Worm (Caenorhabditis elegans) whole organism, young adult: ENCODE results near the gene ttr-16.
A peak's percentile ranks its signal among the peaks of the same experiment; 100 is the strongest.

ENCODE experiments used
- B0261.1 ChIP-seq: sonication (generic microtip); optimal IDR thresholded peaks from 2 replicates; lab custom pipeline; 2016; ENCODE audit warnings: mild to moderate bottlenecking, missing genetic modification characterization, moderate library complexity, missing compliant biosample characterization
- C17E4.6 ChIP-seq: fragments of 200-800 bp; sonication (Bioruptor generic); IDR thresholded peaks from 2 replicates; pipeline ENCODE4 v1.3.6; 2022; ENCODE audit warnings: missing genetic modification reagents, missing genetic modification characterization, missing compliant biosample characterization
- D2030.7 ChIP-seq: fragments of 200-800 bp; sonication (Bioruptor generic); IDR thresholded peaks from 2 replicates; pipeline ENCODE4 v1.3.6; 2022; ENCODE audit warnings: missing genetic modification reagents, missing genetic modification characterization, missing compliant biosample characterization
- F39B2.1 ChIP-seq: fragments of 200-800 bp; sonication (Bioruptor generic); IDR thresholded peaks from 2 replicates; pipeline ENCODE4 v1.3.6; 2022; ENCODE audit warnings: missing genetic modification reagents, missing genetic modification characterization, missing compliant biosample characterization
- F52B5.7 ChIP-seq: sonication (generic microtip); optimal IDR thresholded peaks from 2 replicates; lab custom pipeline; 2016; ENCODE audit warnings: mild to moderate bottlenecking, missing genetic modification characterization, missing compliant biosample characterization
- T07F8.4 ChIP-seq: sonication (generic microtip); optimal IDR thresholded peaks from 2 replicates; lab custom pipeline; 2016; ENCODE audit warnings: mild to moderate bottlenecking, missing genetic modification characterization, moderate library complexity, missing compliant biosample characterization
- Y53F4B.3 ChIP-seq: fragments of 200-800 bp; sonication (Bioruptor generic); IDR thresholded peaks from 2 replicates; pipeline ENCODE4 v1.3.6; 2022; ENCODE audit warnings: missing genetic modification reagents, missing genetic modification characterization, missing compliant biosample characterization
- ama-1 ChIP-seq, 3 experiments: fragments of 150-350 bp in 1 of 3; sonication (generic microtip) in 2 of 3; optimal IDR thresholded peaks; 2 replicates each; lab custom pipeline; 2014 to 2018; ENCODE audit warnings: missing biosample characterization in 2 of 3, missing genetic modification characterization in 2 of 3, missing genetic modification reagents in 2 of 3
- aptf-3 ChIP-seq: fragments of 200-800 bp; sonication (Bioruptor generic); IDR thresholded peaks from 2 replicates; pipeline ENCODE4 v1.3.6; 2022; ENCODE audit warnings: missing genetic modification characterization, missing compliant biosample characterization
- attf-6 ChIP-seq: fragments of 200-800 bp; sonication (Bioruptor generic); IDR thresholded peaks from 2 replicates; pipeline ENCODE4 v1.3.6; 2022; ENCODE audit warnings: missing genetic modification reagents, missing genetic modification characterization, missing compliant biosample characterization
- bed-1 ChIP-seq: fragments of 200-800 bp; sonication (Bioruptor generic); IDR thresholded peaks from 2 replicates; pipeline ENCODE4 v1.3.6; 2022; ENCODE audit warnings: missing genetic modification reagents, missing genetic modification characterization, missing compliant biosample characterization
- bed-2 ChIP-seq: fragments of 200-800 bp; sonication (Bioruptor generic); IDR thresholded peaks from 2 replicates; pipeline ENCODE4 v1.3.6; 2022; ENCODE audit warnings: missing genetic modification reagents, missing genetic modification characterization, missing compliant biosample characterization
- ccch-3 ChIP-seq: fragments of 200-800 bp; sonication (Bioruptor generic); optimal IDR thresholded peaks from 2 replicates; lab custom pipeline; 2018; ENCODE audit warnings: mild to moderate bottlenecking, missing genetic modification characterization, missing compliant biosample characterization
- cebp-1 ChIP-seq, 2 experiments: fragments of 200-800 bp in 1 of 2; sonication (Bioruptor generic) in 1 of 2; sonication (generic microtip) in 1 of 2; IDR thresholded peaks in 1 of 2; optimal IDR thresholded peaks in 1 of 2; 2 replicates each; pipeline versions ENCODE4 v1.3.6 to Lab custom; 2017 to 2022; ENCODE audit warnings: missing compliant biosample characterization in 2 of 2, missing genetic modification characterization in 2 of 2, mild to moderate bottlenecking in 1 of 2, missing genetic modification reagents in 1 of 2, moderate library complexity in 1 of 2
- ceh-58 ChIP-seq: fragments of 200-800 bp; sonication (Bioruptor generic); IDR thresholded peaks from 2 replicates; pipeline ENCODE4 v1.3.6; 2022; ENCODE audit warnings: missing genetic modification characterization, missing compliant biosample characterization
- chd-7 ChIP-seq: sonication (generic microtip); optimal IDR thresholded peaks from 2 replicates; lab custom pipeline; 2016; ENCODE audit warnings: mild to moderate bottlenecking, missing genetic modification characterization, moderate library complexity, missing compliant biosample characterization
- egl-18 ChIP-seq: fragments of 200-800 bp; sonication (Bioruptor generic); IDR thresholded peaks from 2 replicates; pipeline ENCODE4 v1.3.6; 2022; ENCODE audit warnings: missing genetic modification reagents, missing genetic modification characterization, missing compliant biosample characterization
- egl-44 ChIP-seq: fragments of 200-800 bp; sonication (Bioruptor generic); IDR thresholded peaks from 2 replicates; pipeline ENCODE4 v1.3.6; 2022; ENCODE audit warnings: missing genetic modification reagents, missing genetic modification characterization, missing compliant biosample characterization
- ekl-4 ChIP-seq: fragments of 200-800 bp; sonication (Bioruptor generic); IDR thresholded peaks from 2 replicates; pipeline ENCODE4 v1.3.6; 2022; ENCODE audit warnings: missing genetic modification reagents, missing genetic modification characterization, missing compliant biosample characterization
- ets-4 ChIP-seq: fragments of 200-800 bp; sonication (Bioruptor generic); optimal IDR thresholded peaks from 2 replicates; lab custom pipeline; 2018; ENCODE audit warnings: mild to moderate bottlenecking, missing genetic modification characterization, missing compliant biosample characterization
- gei-17 ChIP-seq: fragments of 200-800 bp; sonication (Bioruptor generic); optimal IDR thresholded peaks from 2 replicates; lab custom pipeline; 2018; ENCODE audit warnings: mild to moderate bottlenecking, missing genetic modification characterization, missing compliant biosample characterization
- him-1 ChIP-seq: sonication (generic microtip); optimal IDR thresholded peaks from 2 replicates; lab custom pipeline; 2016; ENCODE audit warnings: missing genotype, missing genetic modification reagents, missing genetic modification characterization, missing compliant biosample characterization
- hlh-26 ChIP-seq: fragments of 200-800 bp; sonication (Bioruptor generic); conservative IDR thresholded peaks from 2 replicates; pipeline ENCODE4 v1.3.6; 2022; ENCODE audit warnings: missing genetic modification reagents, missing genetic modification characterization, missing compliant biosample characterization
- hmg-20 ChIP-seq: fragments of 200-800 bp; sonication (Bioruptor generic); IDR thresholded peaks from 2 replicates; pipeline ENCODE4 v1.3.6; 2022; ENCODE audit warnings: missing genetic modification reagents, missing genetic modification characterization, missing compliant biosample characterization
- hsf-1 ChIP-seq: fragments of 200-800 bp; sonication (Bioruptor generic); IDR thresholded peaks from 2 replicates; pipeline ENCODE4 v1.3.6; 2022; ENCODE audit warnings: missing genetic modification reagents, missing genetic modification characterization, missing compliant biosample characterization
- lag-1 ChIP-seq: fragments of 200-800 bp; sonication (Bioruptor generic); IDR thresholded peaks from 2 replicates; pipeline ENCODE4 v1.3.6; 2022; ENCODE audit warnings: missing genetic modification reagents, missing genetic modification characterization, missing compliant biosample characterization
- let-607 ChIP-seq, 2 experiments: fragments of 200-800 bp in 1 of 2; sonication (Bioruptor generic) in 1 of 2; sonication (generic microtip) in 1 of 2; optimal IDR thresholded peaks; 2 replicates each; lab custom pipeline; 2016 to 2018; ENCODE audit warnings: mild to moderate bottlenecking in 2 of 2, missing compliant biosample characterization in 2 of 2, missing genetic modification characterization in 2 of 2, moderate library complexity in 2 of 2, missing genotype in 1 of 2
- lir-1 ChIP-seq: fragments of 200-800 bp; sonication (Bioruptor generic); conservative IDR thresholded peaks from 2 replicates; pipeline ENCODE4 v1.3.6; 2022; ENCODE audit warnings: missing genetic modification reagents, missing genetic modification characterization, missing compliant biosample characterization
- lsl-1 ChIP-seq: fragments of 200-800 bp; sonication (Bioruptor generic); optimal IDR thresholded peaks from 2 replicates; lab custom pipeline; 2018; ENCODE audit warnings: mild to moderate bottlenecking, missing genetic modification characterization, moderate library complexity, missing compliant biosample characterization
- lsy-27 ChIP-seq: sonication (generic microtip); optimal IDR thresholded peaks from 2 replicates; lab custom pipeline; 2017; ENCODE audit warnings: missing genetic modification characterization, mild to moderate bottlenecking, missing compliant biosample characterization, antibody characterized with exemption, missing genotype, borderline replicate concordance; ENCODE audit not compliant: insufficient read depth
- madf-8 ChIP-seq: fragments of 200-800 bp; sonication (Bioruptor generic); conservative IDR thresholded peaks from 2 replicates; pipeline ENCODE4 v1.3.6; 2022; ENCODE audit warnings: missing genetic modification reagents, missing genetic modification characterization, missing compliant biosample characterization
- nfya-2 ChIP-seq: fragments of 200-800 bp; sonication (Bioruptor generic); IDR thresholded peaks from 2 replicates; pipeline ENCODE4 v1.3.6; 2022; ENCODE audit warnings: missing genetic modification reagents, missing genetic modification characterization, missing compliant biosample characterization
- nfyb-1 ChIP-seq: fragments of 200-800 bp; sonication (Bioruptor generic); IDR thresholded peaks from 2 replicates; pipeline ENCODE4 v1.3.6; 2022; ENCODE audit warnings: missing genetic modification reagents, missing genetic modification characterization, missing compliant biosample characterization
- nhr-120 ChIP-seq: fragments of 200-800 bp; sonication (Bioruptor generic); IDR thresholded peaks from 2 replicates; pipeline ENCODE4 v1.3.6; 2022; ENCODE audit warnings: missing genetic modification characterization, missing compliant biosample characterization
- nhr-179 ChIP-seq: sonication (generic microtip); optimal IDR thresholded peaks from 2 replicates; lab custom pipeline; 2016; ENCODE audit warnings: mild to moderate bottlenecking, missing genetic modification characterization, missing compliant biosample characterization
- nhr-80 ChIP-seq: sonication (generic microtip); optimal IDR thresholded peaks from 2 replicates; lab custom pipeline; 2016; ENCODE audit warnings: missing genetic modification characterization, missing compliant biosample characterization
- pha-4 ChIP-seq: fragments of 150-350 bp; sonication (generic microtip); optimal IDR thresholded peaks from 2 replicates; lab custom pipeline; 2014; ENCODE audit warnings: missing biosample characterization, missing genetic modification reagents, missing genetic modification characterization
- rcor-1 ChIP-seq: fragments of 200-800 bp; sonication (Bioruptor generic); IDR thresholded peaks from 2 replicates; pipeline ENCODE4 v1.3.6; 2022; ENCODE audit warnings: missing genetic modification reagents, missing genetic modification characterization, missing compliant biosample characterization
- repo-1 ChIP-seq: sonication (generic microtip); optimal IDR thresholded peaks from 2 replicates; lab custom pipeline; 2017; ENCODE audit warnings: mild to moderate bottlenecking, missing genetic modification characterization, missing compliant biosample characterization
- rpc-1 ChIP-seq, 2 experiments: fragments of 150-350 bp in 1 of 2; sonication (generic microtip) in 1 of 2; optimal IDR thresholded peaks; 2 replicates each; lab custom pipeline; 2014 to 2018; ENCODE audit warnings: missing biosample characterization in 1 of 2, missing genetic modification characterization in 1 of 2, missing genetic modification reagents in 1 of 2, missing genotype in 1 of 2
- sdz-38 ChIP-seq: sonication (generic microtip); optimal IDR thresholded peaks from 2 replicates; lab custom pipeline; 2016; ENCODE audit warnings: missing genotype, missing genetic modification characterization, missing compliant biosample characterization
- snpc-1.1 ChIP-seq: sonication (generic microtip); optimal IDR thresholded peaks from 2 replicates; lab custom pipeline; 2017; ENCODE audit warnings: missing genetic modification characterization, mild to moderate bottlenecking, missing compliant biosample characterization, antibody characterized with exemption, moderate library complexity, missing genotype, missing genetic modification reagents; ENCODE audit not compliant: insufficient read depth
- tlf-1 ChIP-seq: fragments of 200-800 bp; sonication (Bioruptor generic); optimal IDR thresholded peaks from 2 replicates; lab custom pipeline; 2018; ENCODE audit warnings: mild to moderate bottlenecking, missing genetic modification characterization, missing compliant biosample characterization
- zfh-2 ChIP-seq: fragments of 200-800 bp; sonication (Bioruptor generic); conservative IDR thresholded peaks from 2 replicates; pipeline ENCODE4 v1.3.6; 2022; ENCODE audit warnings: missing genetic modification reagents, missing genetic modification characterization, missing compliant biosample characterization
- ztf-18 ChIP-seq: sonication (generic microtip); optimal IDR thresholded peaks from 2 replicates; lab custom pipeline; 2016; ENCODE audit warnings: missing genotype, mild to moderate bottlenecking, missing genetic modification characterization, missing compliant biosample characterization
- ztf-3 ChIP-seq: fragments of 200-800 bp; sonication (Bioruptor generic); optimal IDR thresholded peaks from 2 replicates; lab custom pipeline; 2018; ENCODE audit warnings: mild to moderate bottlenecking, missing genetic modification characterization, missing compliant biosample characterization

ttr-16 gene

DNA sequence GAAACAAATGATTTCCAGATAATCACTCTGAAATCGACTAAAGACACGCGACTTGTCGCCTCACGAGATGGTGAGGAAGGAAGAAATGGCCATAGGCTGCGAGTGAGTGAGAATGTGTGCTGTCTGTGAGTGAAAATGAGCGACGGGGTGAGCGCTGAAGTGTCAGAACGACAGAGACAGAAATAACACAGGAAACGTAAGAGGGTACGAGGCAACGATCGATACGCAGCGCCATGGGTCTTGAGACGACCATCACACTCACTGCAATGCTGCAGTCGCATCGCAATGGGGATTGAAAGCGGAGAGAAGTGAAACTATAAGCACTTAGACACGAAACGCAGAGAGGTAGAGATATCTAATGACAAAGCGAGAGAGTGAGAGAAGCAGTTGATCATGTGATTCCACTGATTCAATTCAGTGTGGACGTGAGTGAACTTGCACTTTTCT is 18.9 kb upstream of the ttr-16 start (continued):
- TF ChIP-seq zfh-2 (GFP tag; lab: Robert Waterston, UW) (peak; percentile 95), ets-4 (GFP tag; lab: Kevin White, UChicago) (peak; percentile 73), attf-6 (GFP tag; lab: Robert Waterston, UW) (peak; percentile 13; the same call in 1 of the 2 replicates), nhr-120 (GFP tag; lab: Robert Waterston, UW) (no peak), rpc-1 (optimal IDR thresholded peaks at IDR 0.05; lab: Kevin White, UChicago) (no peak), rpc-1 (tag; optimal IDR thresholded peaks at IDR 0.05; lab: Kevin White, UChicago) (no peak), ekl-4 (GFP tag; lab: Robert Waterston, UW) (peak; percentile 74), ztf-18 (tag; lab: Kevin White, UChicago) (peak; percentile 69), tlf-1 (GFP tag; lab: Kevin White, UChicago) (peak; percentile 81), nhr-80 (tag; lab: Kevin White, UChicago) (peak; percentile 75), let-607 (tag; optimal IDR thresholded peaks at IDR 0.05; lab: Kevin White, UChicago) (peak; percentile 85 to 87), T07F8.4 (tag; lab: Kevin White, UChicago) (peak; percentile 59), nfya-2 (GFP tag; lab: Robert Waterston, UW) (no peak), ccch-3 (no peak), ztf-3 (GFP tag; lab: Kevin White, UChicago) (no peak), snpc-1.1 (tag; lab: Kevin White, UChicago) (no peak), lir-1 (GFP tag; lab: Robert Waterston, UW) (peak; percentile 97), C17E4.6 (GFP tag; lab: Robert Waterston, UW) (0 out of 2 replicates have a peak, but pooled peaks have one; percentile 41), cebp-1 (GFP tag; IDR thresholded peaks at IDR 0.05; lab: Robert Waterston, UW) (0 out of 2 replicates have a peak, but pooled peaks have one; percentile 56), cebp-1 (tag; optimal IDR thresholded peaks at IDR 0.05; lab: Kevin White, UChicago) (peak; percentile 92), gei-17 (GFP tag; lab: Kevin White, UChicago) (peak; percentile 2), him-1 (tag; lab: Kevin White, UChicago) (no peak), repo-1 (tag; lab: Kevin White, UChicago) (peak; percentile 79), nhr-179 (tag; lab: Kevin White, UChicago) (no peak), F39B2.1 (GFP tag; lab: Robert Waterston, UW) (0 out of 2 replicates have a peak, but pooled peaks have one; percentile 12), bed-2 (GFP tag; lab: Robert Waterston, UW) (peak; percentile 30; the same call in 1 of the 2 replicates), sdz-38 (tag; lab: Kevin White, UChicago) (no peak), Y53F4B.3 (GFP tag; lab: Robert Waterston, UW) (no peak), bed-1 (GFP tag; lab: Robert Waterston, UW) (no peak), ceh-58 (GFP tag; lab: Robert Waterston, UW) (no peak), chd-7 (tag; lab: Kevin White, UChicago) (peak; percentile 90), egl-44 (GFP tag; lab: Robert Waterston, UW) (peak; percentile 54; the same call in 1 of the 2 replicates), B0261.1 (tag; lab: Kevin White, UChicago) (peak; percentile 8), hmg-20 (GFP tag; lab: Robert Waterston, UW) (0 out of 2 replicates have a peak, but pooled peaks have one; percentile 16), nfyb-1 (peak; percentile 90), lag-1 (GFP tag; lab: Robert Waterston, UW) (no peak), hsf-1 (GFP tag; lab: Robert Waterston, UW) (0 out of 2 replicates have a peak, but pooled peaks have one; percentile 6), lsy-27 (no peak), lsl-1 (GFP tag; lab: Kevin White, UChicago) (no peak), rcor-1 (GFP tag; lab: Robert Waterston, UW) (peak; percentile 63), ama-1 (optimal IDR thresholded peaks at IDR 0.05; lab: Kevin White, UChicago) (peak; percentile 24), ama-1 (GFP tag; optimal IDR thresholded peaks at IDR 0.05; lab: Kevin White, UChicago) (peak in 1 of 2 experiments; percentile 40), D2030.7 (GFP tag; lab: Robert Waterston, UW) (no peak), egl-18 (GFP tag; lab: Robert Waterston, UW) (peak; percentile 78; the same call in 1 of the 2 replicates), F52B5.7 (tag; lab: Kevin White, UChicago) (peak; percentile 11), pha-4 (no peak), hlh-26 (no peak), aptf-3 (GFP tag; lab: Robert Waterston, UW) (no peak), madf-8 (GFP tag; lab: Robert Waterston, UW) (no peak)
